Worm (Caenorhabditis elegans): ENCODE results near the gene zif-1.
A peak's percentile ranks its signal among the peaks of the same experiment; 100 is the strongest.

Gene zif-1

ce11 chrIII:8956146-8956646 is 46.4 kb upstream of the zif-1 start, which contains the start of the genes ZK643.5 and ZK643.2 (continued):
- TF ChIP-seq K12H6.12 (tag; optimal IDR thresholded peaks at IDR 0.05) (no peak), F23B12.7 (tag; optimal IDR thresholded peaks at IDR 0.05; ENCODE audit: insufficient read depth) (peak; percentile 36), madf-8 (GFP tag; conservative IDR thresholded peaks at IDR 0.05) (peak; percentile 51), hlh-26 (GFP tag; conservative IDR thresholded peaks at IDR 0.05) (no peak), nhr-120 (GFP tag; IDR thresholded peaks at IDR 0.05) (no peak), T26A5.8 (tag; optimal IDR thresholded peaks at IDR 0.05) (no peak), pha-4 (tag; optimal IDR thresholded peaks at IDR 0.05) (no peak), hlh-12 (tag; optimal IDR thresholded peaks at IDR 0.05) (no peak), rec-8 (tag; optimal IDR thresholded peaks at IDR 0.05) (no peak), ZK185.1 (tag; optimal IDR thresholded peaks at IDR 0.05; ENCODE audit: poor library complexity, severe bottlenecking) (no peak), ceh-58 (GFP tag; IDR thresholded peaks at IDR 0.05) (no peak), B0336.3 (GFP tag; IDR thresholded peaks at IDR 0.05) (no peak), gei-17 (GFP tag; optimal IDR thresholded peaks at IDR 0.05) (no peak), Y67H2A.10 (GFP tag; conservative IDR thresholded peaks at IDR 0.05) (no peak), cebp-2 (GFP tag; IDR thresholded peaks at IDR 0.05) (no peak), K11D2.4 (GFP tag; IDR thresholded peaks at IDR 0.05) (no peak), lin-35 (GFP tag; optimal IDR thresholded peaks at IDR 0.05) (peak in 1 of 3 experiments; percentile 76), sptf-2 (GFP tag; optimal IDR thresholded peaks at IDR 0.05) (no peak), ztf-28 (GFP tag; IDR thresholded peaks at IDR 0.05) (no peak), zfh-2 (GFP tag; conservative IDR thresholded peaks at IDR 0.05) (no peak), rcor-1 (GFP tag; IDR thresholded peaks at IDR 0.05) (0 out of 2 replicates have a peak, but pooled peaks have one; percentile 15), nhr-90 (tag; optimal IDR thresholded peaks at IDR 0.05) (no peak), F22D6.2 (tag; optimal IDR thresholded peaks at IDR 0.05) (no peak), D2030.7 (GFP tag; IDR thresholded peaks at IDR 0.05) (peak; percentile 45; the same call in 1 of the 2 replicates), lir-1 (GFP tag; conservative IDR thresholded peaks at IDR 0.05) (no peak), lin-54 (GFP tag; optimal IDR thresholded peaks at IDR 0.05) (peak; percentile 70), F57C9.4 (tag; optimal IDR thresholded peaks at IDR 0.05) (no peak), atf-7 (tag; optimal IDR thresholded peaks at IDR 0.05) (no peak), Y56A3A.18 (GFP tag; IDR thresholded peaks at IDR 0.05) (no peak), C17E4.6 (GFP tag; IDR thresholded peaks at IDR 0.05) (no peak), nfya-1 (tag; optimal IDR thresholded peaks at IDR 0.05; ENCODE audit: borderline replicate concordance, insufficient read depth) (no peak), Y53F4B.3 (GFP tag; IDR thresholded peaks at IDR 0.05) (no peak), mcd-1 (GFP tag; IDR thresholded peaks at IDR 0.05) (peak; percentile 15; the same call in 1 of the 2 replicates), lsy-27 (tag; optimal IDR thresholded peaks at IDR 0.05; ENCODE audit: borderline replicate concordance, insufficient read depth) (no peak), F39B2.1 (GFP tag; IDR thresholded peaks at IDR 0.05) (no peak), mxl-1 (tag; optimal IDR thresholded peaks at IDR 0.05) (no peak), athp-1 (tag; optimal IDR thresholded peaks at IDR 0.05) (peak; percentile 74), F49E8.2 (tag; optimal IDR thresholded peaks at IDR 0.05; ENCODE audit: insufficient read depth) (no peak), dpl-1 (GFP tag; optimal IDR thresholded peaks at IDR 0.05) (peak; percentile 63), lin-40 (tag; optimal IDR thresholded peaks at IDR 0.05) (no peak), sdz-38 (tag; optimal IDR thresholded peaks at IDR 0.05) (no peak), somi-1 (GFP tag; optimal IDR thresholded peaks at IDR 0.05) (no peak), ztf-25 (GFP tag; IDR thresholded peaks at IDR 0.05) (no peak), attf-6 (GFP tag; IDR thresholded peaks at IDR 0.05) (no peak), snpc-3.4 (tag; optimal IDR thresholded peaks at IDR 0.05) (peak; percentile 57), F37B4.10 (GFP tag; IDR thresholded peaks at IDR 0.05) (no peak), Y53G8AR.9 (GFP tag; conservative IDR thresholded peaks at IDR 0.05) (no peak), C06A6.2 (GFP tag; conservative IDR thresholded peaks at IDR 0.05) (no peak)
